Worm (Caenorhabditis elegans) whole organism, L2 larva: ENCODE data around the gene asg-2.

ENCODE experiments used
- ama-1 ChIP-seq: fragments of 150-350 bp; optimal IDR thresholded peaks from 2 replicates; lab custom pipeline; 2018; ENCODE audit warnings: inconsistent platforms
- ceh-82 ChIP-seq: fragments of 150-350 bp; optimal IDR thresholded peaks from 2 replicates; lab custom pipeline; 2014; ENCODE audit warnings: missing biosample characterization, missing genetic modification characterization
- elt-1 ChIP-seq: fragments of 150-350 bp; optimal IDR thresholded peaks from 2 replicates; lab custom pipeline; 2014; ENCODE audit warnings: missing biosample characterization, missing genetic modification characterization
- nhr-237 ChIP-seq: fragments of 150-350 bp; optimal IDR thresholded peaks from 2 replicates; lab custom pipeline; 2014; ENCODE audit warnings: missing biosample characterization, missing genetic modification characterization
- nhr-6 ChIP-seq: fragments of 150-350 bp; optimal IDR thresholded peaks from 2 replicates; lab custom pipeline; 2014; ENCODE audit warnings: missing biosample characterization, missing genetic modification characterization

- TF ChIP-seq nhr-6 (tag; lab: Kevin White, UChicago) = no peak
- TF ChIP-seq ama-1 (lab: Kevin White, UChicago) = no peak
- TF ChIP-seq ceh-82 (tag; lab: Kevin White, UChicago) = no peak
- TF ChIP-seq elt-1 (tag; lab: Kevin White, UChicago) = no peak
- TF ChIP-seq nhr-237 = no peak
Observed at ce11 chrX:6856793-6857192, 15.7 kb downstream of the asg-2 start.
